Worm (Caenorhabditis elegans) whole organism, L3 larva: ENCODE measurements around the gene col-38.

Source experiments
- R02D3.7 ChIP-seq: fragments of 150-350 bp; optimal IDR thresholded peaks from 2 replicates; lab custom pipeline; 2014; ENCODE audit warnings: missing biosample characterization, missing genetic modification characterization
- elt-2 ChIP-seq: sonication (generic microtip); optimal IDR thresholded peaks from 2 replicates; lab custom pipeline; 2016; ENCODE audit warnings: missing genetic modification reagents, mild to moderate bottlenecking, missing genetic modification characterization, missing compliant biosample characterization
- mdl-1 ChIP-seq: fragments of 150-350 bp; optimal IDR thresholded peaks from 2 replicates; lab custom pipeline; 2014; ENCODE audit warnings: missing biosample characterization, missing genetic modification characterization

ce11 chrII:8583035-8583434 lies 14.1 kb upstream of the col-38 start:
- TF ChIP-seq R02D3.7 (tag; lab: Kevin White, UChicago) (no peak), mdl-1 (tag; lab: Kevin White, UChicago) (no peak), elt-2 (tag; lab: Kevin White, UChicago) (no peak)
